Worm (Caenorhabditis elegans): ENCODE measurements around the gene nstp-3.

DNA sequence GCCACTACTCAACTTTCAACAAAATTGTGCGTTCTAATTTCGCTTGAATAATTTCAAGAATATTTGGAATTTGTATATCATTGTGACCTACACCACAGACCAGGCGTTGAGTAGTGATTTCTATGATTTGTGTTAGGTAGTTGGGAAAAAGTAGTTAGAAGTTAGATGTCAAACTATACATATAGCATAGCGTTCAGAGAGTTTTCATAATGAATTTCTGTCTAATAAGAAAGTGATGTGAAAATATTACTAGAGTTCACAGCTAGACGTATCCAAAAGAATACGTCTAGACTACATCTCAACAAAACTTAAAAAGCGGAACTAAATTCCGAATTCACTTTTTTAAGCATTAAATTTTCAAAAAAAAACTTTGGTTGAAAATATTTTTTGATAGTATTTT, 37.4 kb upstream of the nstp-3 start:
- TF ChIP-seq elt-1 (tag; optimal IDR thresholded peaks at IDR 0.05) (no peak), snpc-4 (tag; optimal IDR thresholded peaks at IDR 0.05) (no peak), lin-39 (tag; optimal IDR thresholded peaks at IDR 0.05) (no peak), sma-9 (GFP tag; optimal IDR thresholded peaks at IDR 0.05) (no peak), sma-9 (tag; optimal IDR thresholded peaks at IDR 0.05) (no peak), nhr-11 (tag; optimal IDR thresholded peaks at IDR 0.05) (no peak), ama-1 (optimal IDR thresholded peaks at IDR 0.05) (no peak)

Data from whole organism, L2 larva.